Worm (Caenorhabditis elegans): ENCODE measurements around the gene Y11D7A.7.

Y11D7A.7 gene

ce11 chrIV:9266464-9266863 is 17.1 kb downstream of the Y11D7A.7 start, which contains the start of gene Y11D7A.19:
Y11D7A.19 (minus strand) TSS chrIV:9266564.
- TF ChIP-seq snpc-4 (tag; optimal IDR thresholded peaks at IDR 0.05) (no peak), unc-62 (GFP tag; optimal IDR thresholded peaks at IDR 0.05) (no peak), nhr-67 (tag; optimal IDR thresholded peaks at IDR 0.05) (no peak), nfya-1 (tag; optimal IDR thresholded peaks at IDR 0.05; ENCODE audit: insufficient read depth) (no peak), lin-15B (tag; optimal IDR thresholded peaks at IDR 0.05) (no peak), aly-2 (tag; optimal IDR thresholded peaks at IDR 0.05) (no peak), nhr-25 (tag; optimal IDR thresholded peaks at IDR 0.05) (no peak), R02D3.7 (tag; optimal IDR thresholded peaks at IDR 0.05) (no peak), egl-27 (tag; optimal IDR thresholded peaks at IDR 0.05) (no peak), egl-5 (tag; optimal IDR thresholded peaks at IDR 0.05) (no peak), nhr-76 (tag; optimal IDR thresholded peaks at IDR 0.05) (no peak), ama-1 (optimal IDR thresholded peaks at IDR 0.05) (no peak), daf-12 (tag; optimal IDR thresholded peaks at IDR 0.05) (no peak), fkh-2 (tag; optimal IDR thresholded peaks at IDR 0.05) (no peak), fos-1 (tag; optimal IDR thresholded peaks at IDR 0.05) (no peak), elt-3 (tag; optimal IDR thresholded peaks at IDR 0.05) (no peak), ceh-28 (tag; optimal IDR thresholded peaks at IDR 0.05) (no peak), unc-39 (tag; optimal IDR thresholded peaks at IDR 0.05) (no peak), nhr-23 (tag; optimal IDR thresholded peaks at IDR 0.05) (no peak)

ce11 chrIV:9267581-9267980 is 18.3 kb downstream of the Y11D7A.7 start:
- no peak for TF ChIP-seq daf-12 (tag; optimal IDR thresholded peaks at IDR 0.05)
- peak; percentile 5 for TF ChIP-seq nhr-25 (tag; optimal IDR thresholded peaks at IDR 0.05)

- TF ChIP-seq nhr-23 (tag; optimal IDR thresholded peaks at IDR 0.05) (no peak), nhr-67 (tag; optimal IDR thresholded peaks at IDR 0.05) (no peak), lsy-12 (tag; optimal IDR thresholded peaks at IDR 0.05) (no peak), nhr-11 (tag; optimal IDR thresholded peaks at IDR 0.05) (no peak)
These were observed 19.6 kb downstream of the Y11D7A.7 start for ce11 chrIV:9268916-9269315.

ce11 chrIV:9269796-9270195 is 20.5 kb downstream of the Y11D7A.7 start, which contains the start of gene flh-3:
flh-3 (plus strand) TSS chrIV:9270096.
- TF ChIP-seq jun-1 (tag; optimal IDR thresholded peaks at IDR 0.05) (no peak), nhr-28 (tag; optimal IDR thresholded peaks at IDR 0.05) (no peak), lsy-12 (tag; optimal IDR thresholded peaks at IDR 0.05) (no peak), mdl-1 (tag; optimal IDR thresholded peaks at IDR 0.05) (no peak), nhr-12 (tag; optimal IDR thresholded peaks at IDR 0.05) (no peak), nhr-25 (tag; optimal IDR thresholded peaks at IDR 0.05) (no peak), elt-3 (tag; optimal IDR thresholded peaks at IDR 0.05) (no peak), ztf-11 (tag; optimal IDR thresholded peaks at IDR 0.05) (no peak), ama-1 (optimal IDR thresholded peaks at IDR 0.05) (no peak), nhr-76 (tag; optimal IDR thresholded peaks at IDR 0.05) (no peak), elt-2 (tag; optimal IDR thresholded peaks at IDR 0.05) (no peak), lin-15B (tag; optimal IDR thresholded peaks at IDR 0.05) (no peak), R02D3.7 (tag; optimal IDR thresholded peaks at IDR 0.05) (no peak)

- TF ChIP-seq unc-39 (tag; optimal IDR thresholded peaks at IDR 0.05) (no peak), lin-15B (tag; optimal IDR thresholded peaks at IDR 0.05) (no peak), egl-5 (tag; optimal IDR thresholded peaks at IDR 0.05) (no peak), fkh-10 (GFP tag; optimal IDR thresholded peaks at IDR 0.05) (no peak), nfya-1 (tag; optimal IDR thresholded peaks at IDR 0.05; ENCODE audit: insufficient read depth) (no peak), nhr-43 (tag; optimal IDR thresholded peaks at IDR 0.05; ENCODE audit: poor library complexity, severe bottlenecking) (no peak), elt-1 (tag; optimal IDR thresholded peaks at IDR 0.05) (no peak), unc-62 (GFP tag; optimal IDR thresholded peaks at IDR 0.05) (no peak), zag-1 (tag; optimal IDR thresholded peaks at IDR 0.05) (no peak), nhr-25 (tag; optimal IDR thresholded peaks at IDR 0.05) (no peak), tbx-2 (tag; optimal IDR thresholded peaks at IDR 0.05) (no peak), nhr-237 (tag; optimal IDR thresholded peaks at IDR 0.05) (no peak), ZK546.5 (tag; optimal IDR thresholded peaks at IDR 0.05) (no peak), ama-1 (optimal IDR thresholded peaks at IDR 0.05) (no peak), elt-3 (tag; optimal IDR thresholded peaks at IDR 0.05) (no peak), jun-1 (tag; optimal IDR thresholded peaks at IDR 0.05) (no peak), skn-1 (tag; optimal IDR thresholded peaks at IDR 0.05) (no peak), mdl-1 (tag; optimal IDR thresholded peaks at IDR 0.05) (no peak), nhr-12 (tag; optimal IDR thresholded peaks at IDR 0.05) (no peak), mml-1 (tag; optimal IDR thresholded peaks at IDR 0.05) (no peak)
These were observed 24.8 kb downstream of the Y11D7A.7 start, which contains the start of gene nmy-3 for ce11 chrIV:9274008-9274529. nmy-3 (plus strand) TSS chrIV:9274479.

All from whole organism, L3 larva.